Fruit fly (Drosophila melanogaster) whole organism, embryonic: ENCODE measurements around the gene spel1.

ENCODE experiments used
- ATbp ChIP-seq: fragments of 200-800 bp; sonication (Bioruptor generic); optimal IDR thresholded peaks from 2 replicates; lab custom pipeline; 2017; ENCODE audit warnings: missing biosample characterization, mild to moderate bottlenecking, missing genetic modification characterization, missing genetic modification reagents
- Atf6 ChIP-seq: fragments of 200-800 bp; sonication (Bioruptor generic); IDR thresholded peaks from 2 replicates; pipeline ENCODE4 v1.3.6; 2022; ENCODE audit warnings: missing biosample characterization, missing genetic modification characterization
- Awh ChIP-seq: fragments of 200-800 bp; sonication (Bioruptor generic); IDR thresholded peaks from 2 replicates; pipeline ENCODE4, ENCODE4 v1.3.6; 2022; ENCODE audit warnings: missing biosample characterization, missing genetic modification characterization
- BtbVII ChIP-seq: fragments of 200-800 bp; sonication (Bioruptor generic); optimal IDR thresholded peaks from 3 replicates; lab custom pipeline; 2017; ENCODE audit warnings: missing biosample characterization, mild to moderate bottlenecking, missing genetic modification characterization
- CG11695 ChIP-seq: fragments of 200-800 bp; sonication (Bioruptor generic); IDR thresholded peaks from 3 replicates; pipeline ENCODE4 v1.3.6; 2022; ENCODE audit warnings: missing biosample characterization, missing genetic modification characterization
- CG12769 ChIP-seq: fragments of 200-800 bp; sonication (Bioruptor generic); optimal IDR thresholded peaks from 2 replicates; lab custom pipeline; 2019; ENCODE audit warnings: missing biosample characterization, mild to moderate bottlenecking, missing genetic modification characterization, moderate library complexity
- CG1647 ChIP-seq: fragments of 200-800 bp; sonication (Bioruptor generic); optimal IDR thresholded peaks from 3 replicates; lab custom pipeline; 2016; ENCODE audit warnings: missing biosample characterization, missing genetic modification characterization
- CG16863 ChIP-seq: fragments of 200-800 bp; sonication (Bioruptor generic); optimal IDR thresholded peaks from 3 replicates; lab custom pipeline; 2016; ENCODE audit warnings: missing biosample characterization, missing genetic modification characterization
- CG17361 ChIP-seq: fragments of 200-800 bp; sonication (Bioruptor generic); IDR thresholded peaks from 3 replicates; pipeline ENCODE4 v1.3.6; 2022; ENCODE audit warnings: missing biosample characterization, missing genetic modification characterization
- CG18599 ChIP-seq: fragments of 200-800 bp; sonication (Bioruptor generic); optimal IDR thresholded peaks from 3 replicates; lab custom pipeline; 2017; ENCODE audit warnings: missing biosample characterization, missing genetic modification characterization, mild to moderate bottlenecking, moderate library complexity, missing genetic modification reagents
- CG18619 ChIP-seq: fragments of 200-800 bp; sonication (Bioruptor generic); optimal IDR thresholded peaks from 3 replicates; lab custom pipeline; 2017; ENCODE audit warnings: missing biosample characterization, mild to moderate bottlenecking, missing genetic modification characterization
- CG2875 ChIP-seq: fragments of 200-800 bp; sonication (Bioruptor generic); optimal IDR thresholded peaks from 2 replicates; lab custom pipeline; 2017; ENCODE audit warnings: missing biosample characterization, mild to moderate bottlenecking, missing genetic modification characterization, missing genetic modification reagents
- CG31388 ChIP-seq: fragments of 200-800 bp; sonication (Bioruptor generic); optimal IDR thresholded peaks from 2 replicates; lab custom pipeline; 2016; ENCODE audit warnings: missing biosample characterization, missing genetic modification characterization
- CG32532 ChIP-seq: fragments of 200-800 bp; sonication (Bioruptor generic); IDR thresholded peaks from 2 replicates; pipeline ENCODE4 v1.3.6; 2022; ENCODE audit warnings: missing biosample characterization, missing genetic modification characterization
- CG32767 ChIP-seq: fragments of 200-800 bp; sonication (Bioruptor generic); IDR thresholded peaks from 2 replicates; pipeline ENCODE4 v1.3.6; 2022; ENCODE audit warnings: missing biosample characterization, missing genetic modification characterization
- CG32772 ChIP-seq: fragments of 200-800 bp; sonication (Bioruptor generic); IDR thresholded peaks from 2 replicates; pipeline ENCODE4 v1.3.6; 2022; ENCODE audit warnings: missing biosample characterization, missing genetic modification characterization
- CG3281 ChIP-seq: fragments of 200-800 bp; sonication (Bioruptor generic); optimal IDR thresholded peaks from 3 replicates; lab custom pipeline; 2017; ENCODE audit warnings: missing biosample characterization, mild to moderate bottlenecking, missing genetic modification characterization
- CG33213 ChIP-seq: fragments of 200-800 bp; sonication (Bioruptor generic); optimal IDR thresholded peaks from 3 replicates; lab custom pipeline; 2016; ENCODE audit warnings: missing biosample characterization, missing genetic modification characterization
- CG4360 ChIP-seq: fragments of 200-800 bp; sonication (Bioruptor generic); IDR thresholded peaks from 2 replicates; pipeline ENCODE4 v1.3.6; 2022; ENCODE audit warnings: missing biosample characterization, missing genetic modification characterization
- CG6689 ChIP-seq: fragments of 200-800 bp; sonication (Bioruptor generic); IDR thresholded peaks from 2 replicates; pipeline ENCODE4 v1.3.6; 2022; ENCODE audit warnings: missing biosample characterization, missing genetic modification characterization
- CG6765 ChIP-seq: fragments of 200-800 bp; sonication (Bioruptor generic); optimal IDR thresholded peaks from 3 replicates; lab custom pipeline; 2017; ENCODE audit warnings: missing biosample characterization, mild to moderate bottlenecking, missing genetic modification characterization
- CG7372 ChIP-seq: fragments of 200-800 bp; sonication (Bioruptor generic); IDR thresholded peaks from 2 replicates; pipeline ENCODE4 v1.3.6; 2022; ENCODE audit warnings: missing biosample characterization, missing genetic modification characterization
- CG7556 ChIP-seq: fragments of 200-800 bp; sonication (Bioruptor generic); optimal IDR thresholded peaks from 2 replicates; lab custom pipeline; 2017; ENCODE audit warnings: missing biosample characterization, mild to moderate bottlenecking, missing genetic modification characterization
- CG7987 ChIP-seq: fragments of 200-800 bp; sonication (Bioruptor generic); optimal IDR thresholded peaks from 2 replicates; lab custom pipeline; 2018; ENCODE audit warnings: missing biosample characterization, mild to moderate bottlenecking, missing genetic modification characterization, moderate library complexity
- CHES-1-like ChIP-seq: fragments of 200-800 bp; sonication (Bioruptor generic); optimal IDR thresholded peaks from 2 replicates; lab custom pipeline; 2016; ENCODE audit warnings: missing biosample characterization, missing genetic modification characterization
- Doc2 ChIP-seq: fragments of 200-800 bp; sonication (Bioruptor generic); IDR thresholded peaks from 2 replicates; pipeline ENCODE4 v1.3.6; 2022; ENCODE audit warnings: missing biosample characterization, missing genetic modification characterization
- ERR ChIP-seq: fragments of 200-800 bp; sonication (Bioruptor generic); optimal IDR thresholded peaks from 2 replicates; lab custom pipeline; 2016; ENCODE audit warnings: missing biosample characterization, missing genetic modification characterization
- Eip74EF ChIP-seq, 2 experiments: fragments of 200-800 bp in 1 of 2; fragments of >200 bp in 1 of 2; sonication (Bioruptor generic) in 1 of 2; optimal IDR thresholded peaks; 2 replicates each; lab custom pipeline; 2017 to 2019; ENCODE audit warnings: missing biosample characterization in 2 of 2, missing genetic modification characterization in 2 of 2, mild to moderate bottlenecking in 1 of 2, moderate library complexity in 1 of 2
- Fer1 ChIP-seq: fragments of 200-800 bp; sonication (Bioruptor generic); optimal IDR thresholded peaks from 2 replicates; lab custom pipeline; 2017; ENCODE audit warnings: missing biosample characterization, mild to moderate bottlenecking, missing genetic modification characterization
- HLH4C ChIP-seq: fragments of 200-800 bp; sonication (Bioruptor generic); IDR thresholded peaks from 3 replicates; pipeline ENCODE4 v1.3.6; 2022; ENCODE audit warnings: missing biosample characterization, missing genetic modification characterization; ENCODE audit not compliant: partially characterized antibody
- Hmr ChIP-seq: fragments of 200-800 bp; sonication (Bioruptor generic); optimal IDR thresholded peaks from 3 replicates; lab custom pipeline; 2017; ENCODE audit warnings: mild to moderate bottlenecking, missing biosample characterization, missing genetic modification reagents, missing genetic modification characterization
- MBD-R2 ChIP-seq: fragments of 200-800 bp; sonication (Bioruptor generic); IDR thresholded peaks from 2 replicates; pipeline ENCODE4 v1.3.6; 2022; ENCODE audit warnings: missing biosample characterization, missing genetic modification characterization
- Stat92E ChIP-seq, 3 experiments: fragments of >200 bp in 2 of 3; fragments of 200-800 bp in 1 of 3; sonication (Bioruptor generic) in 1 of 3; optimal IDR thresholded peaks; 2 replicates each; lab custom pipeline; 2017 to 2019; ENCODE audit warnings: missing biosample characterization in 3 of 3, missing genetic modification characterization in 3 of 3, mild to moderate bottlenecking in 1 of 3, moderate library complexity in 1 of 3
- Vsx1 ChIP-seq: fragments of 200-800 bp; sonication (Bioruptor generic); optimal IDR thresholded peaks from 2 replicates; lab custom pipeline; 2017; ENCODE audit warnings: missing biosample characterization, mild to moderate bottlenecking, missing genetic modification characterization, missing genetic modification reagents
- chif ChIP-seq, 2 experiments: fragments of 200-800 bp; sonication (Bioruptor generic); optimal IDR thresholded peaks; 3 replicates each; lab custom pipeline; 2016; ENCODE audit warnings: missing biosample characterization in 2 of 2, missing genetic modification characterization in 2 of 2
- chinmo ChIP-seq: fragments of 200-800 bp; sonication (Bioruptor generic); IDR thresholded peaks from 4 replicates; pipeline ENCODE4 v1.3.6; 2022; ENCODE audit warnings: missing biosample characterization, missing genetic modification characterization; ENCODE audit not compliant: partially characterized antibody
- fd96Cb ChIP-seq: fragments of 200-800 bp; sonication (Bioruptor generic); optimal IDR thresholded peaks from 2 replicates; lab custom pipeline; 2018; ENCODE audit warnings: missing biosample characterization, mild to moderate bottlenecking, missing genetic modification characterization, moderate library complexity
- gsb-n ChIP-seq: fragments of 200-800 bp; sonication (Bioruptor generic); optimal IDR thresholded peaks from 3 replicates; lab custom pipeline; 2018; ENCODE audit warnings: missing biosample characterization, mild to moderate bottlenecking, missing genetic modification characterization
- jing ChIP-seq: fragments of 200-800 bp; sonication (Bioruptor generic); optimal IDR thresholded peaks from 2 replicates; lab custom pipeline; 2018; ENCODE audit warnings: missing biosample characterization, mild to moderate bottlenecking, missing genetic modification characterization
- klu ChIP-seq: fragments of 200-800 bp; sonication (Bioruptor generic); IDR thresholded peaks from 2 replicates; pipeline ENCODE4 v1.3.6; 2022; ENCODE audit warnings: missing biosample characterization, missing genetic modification characterization
- kni ChIP-seq: fragments of 200-800 bp; sonication (Bioruptor generic); optimal IDR thresholded peaks from 3 replicates; lab custom pipeline; 2017; ENCODE audit warnings: mild to moderate bottlenecking, missing biosample characterization, missing genetic modification reagents, missing genetic modification characterization
- lab ChIP-seq: fragments of 200-800 bp; sonication (Bioruptor generic); optimal IDR thresholded peaks from 3 replicates; lab custom pipeline; 2017; ENCODE audit warnings: missing biosample characterization, missing genetic modification characterization, mild to moderate bottlenecking, moderate library complexity, missing genetic modification reagents
- mirr ChIP-seq: fragments of 200-800 bp; sonication (Bioruptor generic); optimal IDR thresholded peaks from 3 replicates; lab custom pipeline; 2018; ENCODE audit warnings: missing biosample characterization, mild to moderate bottlenecking, missing genetic modification characterization
- onecut ChIP-seq: fragments of 200-800 bp; sonication (Bioruptor generic); IDR thresholded peaks from 2 replicates; pipeline ENCODE4 v1.3.6; 2022; ENCODE audit warnings: missing biosample characterization, missing genetic modification characterization
- otp ChIP-seq: fragments of 200-800 bp; sonication (Bioruptor generic); IDR thresholded peaks from 3 replicates; pipeline ENCODE4, ENCODE4 v1.3.6; 2022; ENCODE audit warnings: missing biosample characterization, missing genetic modification characterization
- pfk ChIP-seq: fragments of 200-800 bp; sonication (Bioruptor generic); optimal IDR thresholded peaks from 2 replicates; lab custom pipeline; 2018; ENCODE audit warnings: missing biosample characterization, mild to moderate bottlenecking, missing genetic modification characterization, moderate library complexity
- pho ChIP-seq: fragments of 200-800 bp; sonication (Bioruptor generic); optimal IDR thresholded peaks from 2 replicates; lab custom pipeline; 2016; ENCODE audit warnings: missing biosample characterization, missing genetic modification characterization
- sens ChIP-seq: fragments of 200-800 bp; sonication (Bioruptor generic); peaks from one replicate; lab custom pipeline; 2016; ENCODE audit warnings: missing biosample characterization, missing genetic modification characterization
- slbo ChIP-seq: fragments of 200-800 bp; sonication (Bioruptor generic); IDR thresholded peaks from 2 replicates; pipeline ENCODE4 v1.3.6; 2022; ENCODE audit warnings: missing biosample characterization, missing genetic modification characterization
- tgo ChIP-seq: fragments of 200-800 bp; sonication (Bioruptor generic); IDR thresholded peaks from 3 replicates; pipeline ENCODE4 v1.3.6; 2022; ENCODE audit warnings: missing biosample characterization, missing genetic modification characterization
- usp ChIP-seq: fragments of >200 bp; optimal IDR thresholded peaks from 2 replicates; lab custom pipeline; 2017; ENCODE audit warnings: missing biosample characterization, missing genetic modification characterization
- vvl ChIP-seq: fragments of 200-800 bp; sonication (Bioruptor generic); IDR thresholded peaks from 2 replicates; pipeline ENCODE4 v1.3.6; 2022; ENCODE audit warnings: missing biosample characterization, missing genetic modification characterization
- z ChIP-seq: fragments of 200-800 bp; sonication (Bioruptor generic); IDR thresholded peaks from 3 replicates; pipeline ENCODE4 v1.3.6; 2022; ENCODE audit warnings: missing biosample characterization, missing genetic modification characterization

Gene spel1

DNA sequence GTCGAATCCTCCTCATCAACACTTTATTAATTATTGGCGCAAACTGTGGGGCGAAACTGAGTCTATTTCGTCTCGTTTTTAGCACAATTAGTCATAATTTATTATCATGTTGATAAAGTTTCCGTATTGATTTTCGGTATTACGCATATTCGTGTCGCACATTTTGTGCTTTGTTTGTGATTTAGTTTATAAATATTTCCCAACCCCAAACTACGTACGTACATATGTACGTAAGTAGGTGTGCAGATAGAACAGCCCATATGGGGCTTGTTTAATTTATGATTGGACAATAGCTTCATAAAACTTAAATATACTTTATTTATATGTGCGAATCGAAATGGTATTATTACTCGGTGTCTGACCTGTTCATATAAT, 33.2 kb downstream of the spel1 start (continued):
- TF ChIP-seq HLH4C (no peak), CG33213 (no peak), Hmr (GFP tag; lab: Kevin White, UChicago) (peak; percentile 21), CG31388 (no peak), mirr (peak; percentile 68), sens (GFP tag; lab: Kevin White, UChicago) (peak; percentile 73), CG32532 (no peak), Fer1 (GFP tag; lab: Kevin White, UChicago) (peak; percentile 4), onecut (no peak), CG7372 (no peak), CG32767 (no peak), CG2875 (GFP tag; lab: Kevin White, UChicago) (peak; percentile 30), CG16863 (no peak), pfk (GFP tag; lab: Kevin White, UChicago) (no peak), CHES-1-like (no peak), Vsx1 (GFP tag; lab: Kevin White, UChicago) (no peak), CG12769 (tag; lab: Kevin White, UChicago) (peak; percentile 26), z (GFP tag; lab: Robert Waterston, UW) (no peak), CG32772 (GFP tag; lab: Robert Waterston, UW) (no peak), pho (GFP tag; lab: Kevin White, UChicago) (peak; percentile 3), CG18619 (GFP tag; lab: Kevin White, UChicago) (no peak), slbo (GFP tag; lab: Robert Waterston, UW) (no peak; the same call in 1 of the 2 replicates), jing (GFP tag; lab: Kevin White, UChicago) (no peak), CG18599 (GFP tag; lab: Kevin White, UChicago) (peak; percentile 19), usp (GFP tag; lab: Kevin White, UChicago) (no peak), CG7556 (no peak), Awh (no peak), ATbp (GFP tag; lab: Kevin White, UChicago) (no peak), fd96Cb (tag; lab: Kevin White, UChicago) (no peak), CG6689 (GFP tag; lab: Robert Waterston, UW) (no peak), CG17361 (GFP tag; lab: Robert Waterston, UW) (0 out of 3 replicates have a peak, but pooled peaks have one; percentile 0), Doc2 (no peak), MBD-R2 (no peak), CG7987 (peak; percentile 31), BtbVII (peak; percentile 23), chif (GFP tag; optimal IDR thresholded peaks at IDR 0.05; lab: Kevin White, UChicago) (no peak)

DNA sequence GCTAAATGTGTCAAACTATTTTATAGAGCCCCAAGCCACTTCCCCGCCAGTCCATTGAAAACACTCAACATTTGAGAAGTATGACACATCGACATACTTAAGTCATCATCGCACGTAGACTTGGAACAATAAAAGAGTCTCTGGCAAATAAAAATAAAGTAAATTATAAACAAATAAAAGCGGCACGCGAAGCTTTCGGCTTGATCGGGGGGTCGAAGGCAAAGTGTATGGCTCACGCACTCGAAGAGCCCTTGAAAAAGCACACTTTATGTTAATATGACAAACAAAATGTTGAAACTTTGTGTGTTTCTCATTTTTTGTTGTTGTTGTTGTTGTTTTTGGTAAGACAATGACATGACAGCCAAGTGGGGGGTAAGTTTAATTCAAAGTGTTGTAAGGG, 34.4 kb downstream of the spel1 start:
- TF ChIP-seq ERR (GFP tag; lab: Kevin White, UChicago) (no peak), CG6765 (GFP tag; lab: Kevin White, UChicago) (peak; percentile 15), klu (GFP tag; lab: Robert Waterston, UW) (no peak), CG11695 (GFP tag; lab: Robert Waterston, UW) (0 out of 3 replicates have a peak, but pooled peaks have one; percentile 25), Eip74EF (GFP tag; optimal IDR thresholded peaks at IDR 0.05; lab: Kevin White, UChicago) (peak in 1 of 2 experiments; percentile 41), tgo (no peak), CG3281 (peak; percentile 16), gsb-n (tag; lab: Kevin White, UChicago) (no peak), lab (GFP tag; lab: Kevin White, UChicago) (peak; percentile 61), chinmo (GFP tag; lab: Robert Waterston, UW) (0 out of 4 replicates have a peak, but pooled peaks have one; percentile 75), Stat92E (GFP tag; optimal IDR thresholded peaks at IDR 0.05; lab: Kevin White, UChicago) (peak in 1 of 3 experiments; percentile 35), kni (peak; percentile 16), Atf6 (GFP tag; lab: Robert Waterston, UW) (0 out of 2 replicates have a peak, but pooled peaks have one; percentile 51), sens (GFP tag; lab: Kevin White, UChicago) (peak; percentile 65), CG4360 (GFP tag; lab: Robert Waterston, UW) (peak; percentile 28; the same call in 1 of the 2 replicates), vvl (peak; percentile 33; the same call in 1 of the 2 replicates), otp (0 out of 3 replicates have a peak, but pooled peaks have one; percentile 5), CG1647 (GFP tag; lab: Kevin White, UChicago) (no peak)
